Worm (Caenorhabditis elegans): ENCODE results near the gene col-177.

DNA sequence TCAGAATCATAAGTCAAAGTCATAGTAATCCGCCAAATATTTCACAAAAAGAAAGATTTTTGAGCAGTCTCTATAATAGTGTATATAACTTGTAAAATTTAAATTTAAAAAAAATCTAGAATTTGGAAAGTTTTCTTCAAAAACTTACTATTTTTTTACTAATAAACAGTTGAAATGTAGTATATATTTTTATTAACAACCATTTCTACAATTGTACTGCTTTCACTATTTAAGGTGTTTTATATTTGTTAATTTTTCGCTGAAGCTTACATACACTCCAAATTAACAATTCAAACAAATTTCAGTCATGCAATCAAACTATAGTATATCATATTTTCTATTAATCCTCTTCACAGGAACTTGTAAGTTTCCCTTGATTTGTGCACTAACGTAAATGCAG is 35.4 kb downstream of the col-177 start, which contains the start of gene lge-1:
- TF ChIP-seq snpc-4 (tag; optimal IDR thresholded peaks at IDR 0.05): no peak
- no peak for TF ChIP-seq lin-13 (tag; optimal IDR thresholded peaks at IDR 0.05)
- TF ChIP-seq ztf-11 (tag; optimal IDR thresholded peaks at IDR 0.05): no peak
- TF ChIP-seq ceh-43 (GFP tag; optimal IDR thresholded peaks at IDR 0.05): no peak
- TF ChIP-seq nhr-76 (tag; optimal IDR thresholded peaks at IDR 0.05): no peak
- TF ChIP-seq pha-4 (tag; optimal IDR thresholded peaks at IDR 0.05): no peak
- TF ChIP-seq nhr-237 (tag; optimal IDR thresholded peaks at IDR 0.05): no peak
- no peak for TF ChIP-seq nhr-2 (tag; optimal IDR thresholded peaks at IDR 0.05)
- no peak for TF ChIP-seq bed-3 (GFP tag; optimal IDR thresholded peaks at IDR 0.05)
- no peak for TF ChIP-seq unc-62 (GFP tag; optimal IDR thresholded peaks at IDR 0.05)
- TF ChIP-seq nhr-28 (tag; optimal IDR thresholded peaks at IDR 0.05): no peak
